Fruit fly (Drosophila melanogaster): ENCODE data around the gene CG17192.

CG17192 gene

dm6 chr3R:27007022-27007421, 11.1 kb downstream of the CG17192 start, which contains the start of gene CG6295:
Gene CG6295, minus strand, starts transcription at chr3R:27007055.
- peak; percentile 47 for TF ChIP-seq exex (tag; optimal IDR thresholded peaks at IDR 0.05)
- no peak for TF ChIP-seq Awh (GFP tag; IDR thresholded peaks at IDR 0.05)
- no peak for TF ChIP-seq sr (GFP tag; IDR thresholded peaks at IDR 0.05)
- TF ChIP-seq CG12219 (GFP tag; optimal IDR thresholded peaks at IDR 0.05), result no peak
- peak; percentile 24 for TF ChIP-seq grn (GFP tag; optimal IDR thresholded peaks at IDR 0.05)
- peak; percentile 74 for TF ChIP-seq Hey (tag; optimal IDR thresholded peaks at IDR 0.05)
- TF ChIP-seq tap (tag; optimal IDR thresholded peaks at IDR 0.05), result no peak
- peak; percentile 69 for TF ChIP-seq cwo (GFP tag; optimal IDR thresholded peaks at IDR 0.05)

dm6 chr3R:27005338-27005737, 12.7 kb downstream of the CG17192 start, which contains the start of gene CG6296:
Gene CG6296, minus strand, starts transcription at chr3R:27005469.
- TF ChIP-seq GATAe (GFP tag; conservative IDR thresholded peaks at IDR 0.05) (peak; percentile 52), CG12299 (tag; optimal IDR thresholded peaks at IDR 0.05) (no peak), exex (tag; optimal IDR thresholded peaks at IDR 0.05) (peak; percentile 64)

dm6 chr3R:27002787-27003186, 15.3 kb downstream of the CG17192 start:
- TF ChIP-seq dmrt99B (tag; optimal IDR thresholded peaks at IDR 0.05), result no peak
- TF ChIP-seq exex (tag; optimal IDR thresholded peaks at IDR 0.05), result peak; percentile 91

dm6 chr3R:26999452-26999851, 18.6 kb downstream of the CG17192 start, which contains the start of gene CG31077:
Gene CG31077, plus strand, starts transcription at chr3R:26999752.
- TF ChIP-seq NC2β (GFP tag; optimal IDR thresholded peaks at IDR 0.05) (no peak), rib (GFP tag; IDR thresholded peaks at IDR 0.05) (no peak), Aef1 (GFP tag; IDR thresholded peaks at IDR 0.05) (no peak), CG30020 (tag; optimal IDR thresholded peaks at IDR 0.05) (no peak), zfh1 (GFP tag; IDR thresholded peaks at IDR 0.05) (no peak), CG7372 (GFP tag; IDR thresholded peaks at IDR 0.05) (no peak), Elba2 (GFP tag; optimal IDR thresholded peaks at IDR 0.05) (no peak), Sry-δ (GFP tag; optimal IDR thresholded peaks at IDR 0.05) (no peak), CG4820 (GFP tag; optimal IDR thresholded peaks at IDR 0.05) (no peak)

- no peak for TF ChIP-seq CG17802 (tag; optimal IDR thresholded peaks at IDR 0.05)
- TF ChIP-seq Mrtf (GFP tag; IDR thresholded peaks at IDR 0.05), result 0 out of 3 replicates have a peak, but pooled peaks have one; percentile 7
- no peak for TF ChIP-seq otp (GFP tag; IDR thresholded peaks at IDR 0.05)
- TF ChIP-seq CG11504 (tag; optimal IDR thresholded peaks at IDR 0.05), result peak; percentile 85
- TF ChIP-seq scrt (GFP tag; optimal IDR thresholded peaks at IDR 0.05), result peak; percentile 81
- TF ChIP-seq dimm (GFP tag; IDR thresholded peaks at IDR 0.05), result no peak
- no peak for TF ChIP-seq Taf1 (GFP tag; IDR thresholded peaks at IDR 0.05)
These were observed 21.4 kb downstream of the CG17192 start, which contains the start of gene RYa-R for dm6 chr3R:26996642-26997041. Gene RYa-R, plus strand, starts transcription at chr3R:26996980.

dm6 chr3R:26994532-26994931, 23.6 kb downstream of the CG17192 start, which contains the start of gene TwdlC:
Gene TwdlC, plus strand, starts transcription at chr3R:26994832.
- no peak for TF ChIP-seq gro (GFP tag; optimal IDR thresholded peaks at IDR 0.05)
- no peak for TF ChIP-seq ase (GFP tag; IDR thresholded peaks at IDR 0.05)
- TF ChIP-seq Atf3 (GFP tag; optimal IDR thresholded peaks at IDR 0.05), result no peak
- no peak for TF ChIP-seq CG7556 (GFP tag; optimal IDR thresholded peaks at IDR 0.05)
- TF ChIP-seq Oaz (GFP tag; IDR thresholded peaks at IDR 0.05), result no peak
- TF ChIP-seq usp (GFP tag; optimal IDR thresholded peaks at IDR 0.05), result no peak
- no peak for TF ChIP-seq Lhr (GFP tag; optimal IDR thresholded peaks at IDR 0.05)
